Fruit fly (Drosophila melanogaster) S2 (cell line): ENCODE data around the gene Grx3.

Experiments
- CG8478 ChIP-seq: fragments of >200 bp; optimal IDR thresholded peaks from 2 replicates; lab custom pipeline; 2018
- CTCF ChIP-seq, 2 experiments: fragments of >200 bp; optimal IDR thresholded peaks; 2 replicates each; lab custom pipeline; 2018

Gene Grx3

dm6 chr2L:13366109-13366747 lies at the start of gene Grx3, which contains the start of gene Nnp-1:
Gene Grx3 (plus strand): TSS chr2L:13366447.
Gene Nnp-1 (minus strand): TSS chr2L:13366189.
- TF ChIP-seq CG8478 (lab: Kevin White, UChicago), result no peak
- no peak for TF ChIP-seq CTCF (optimal IDR thresholded peaks at IDR 0.05; lab: Kevin White, UChicago)

- TF ChIP-seq CG8478 (lab: Kevin White, UChicago) (no peak), CTCF (optimal IDR thresholded peaks at IDR 0.05; lab: Kevin White, UChicago) (peak; percentile 61 to 71)
Measured at dm6 chr2L:13325823-13326222, 40.4 kb upstream of the Grx3 start.

DNA sequence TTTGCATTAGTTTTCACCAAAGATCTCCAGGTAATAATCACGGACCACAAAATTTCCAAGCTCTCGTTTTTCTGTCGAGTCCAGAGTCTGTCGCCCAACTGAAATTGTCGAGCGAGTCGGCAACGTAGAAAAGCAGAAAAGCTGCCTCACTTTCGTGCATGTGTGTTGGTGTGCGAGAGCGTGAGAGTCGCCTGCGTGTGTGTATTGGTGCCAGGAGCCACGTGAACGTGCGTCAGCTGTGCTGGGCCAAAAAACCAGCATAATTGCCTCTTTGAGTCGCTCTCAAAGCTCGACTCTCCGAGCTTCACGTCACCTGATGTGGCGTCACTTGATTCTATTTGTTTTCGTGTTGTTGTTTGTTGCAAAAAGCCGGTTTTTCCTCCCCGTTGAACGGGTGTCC lies 35.2 kb upstream of the Grx3 start, which contains the start of gene hbt:
TSS of gene hbt (minus strand) at position 101 of the 400 bp plus-strand sequence.
- no peak for TF ChIP-seq CG8478 (lab: Kevin White, UChicago)
- TF ChIP-seq CTCF (optimal IDR thresholded peaks at IDR 0.05; lab: Kevin White, UChicago), result no peak

DNA sequence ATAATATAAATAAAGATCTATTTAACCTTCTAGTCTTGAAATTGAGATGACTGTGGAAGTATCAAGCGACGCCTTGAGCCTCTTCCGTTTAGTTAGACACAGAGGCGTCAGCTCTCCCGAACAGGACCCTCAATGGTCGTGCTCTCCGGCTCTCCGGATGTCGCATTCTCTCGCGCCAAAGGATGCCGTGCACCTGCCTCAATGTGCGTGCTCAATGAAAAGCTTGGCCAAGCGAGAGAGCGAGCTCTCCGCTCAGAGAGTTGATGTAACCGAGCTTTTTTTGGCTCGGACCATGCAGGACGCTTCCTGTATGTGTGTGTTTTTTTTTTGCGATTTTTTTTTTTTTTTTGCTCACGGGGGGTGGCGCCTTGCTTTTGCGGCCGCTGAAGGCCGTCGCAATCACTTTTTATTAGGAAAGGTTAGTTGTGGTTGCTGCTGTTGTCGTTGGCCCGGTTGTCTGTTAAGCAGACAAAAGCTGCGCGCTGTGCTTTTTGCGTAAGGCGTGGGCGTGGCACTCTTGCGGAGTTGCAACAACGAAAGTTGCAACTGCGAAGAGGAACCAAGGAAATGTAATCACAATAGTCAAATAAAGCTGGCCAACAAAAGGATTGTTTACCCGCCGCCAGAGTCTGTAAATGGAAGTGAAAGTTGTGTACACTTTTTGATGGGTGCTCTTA lies 34.2 kb upstream of the Grx3 start:
- TF ChIP-seq CG8478 (lab: Kevin White, UChicago) (no peak), CTCF (optimal IDR thresholded peaks at IDR 0.05; lab: Kevin White, UChicago) (no peak)

DNA sequence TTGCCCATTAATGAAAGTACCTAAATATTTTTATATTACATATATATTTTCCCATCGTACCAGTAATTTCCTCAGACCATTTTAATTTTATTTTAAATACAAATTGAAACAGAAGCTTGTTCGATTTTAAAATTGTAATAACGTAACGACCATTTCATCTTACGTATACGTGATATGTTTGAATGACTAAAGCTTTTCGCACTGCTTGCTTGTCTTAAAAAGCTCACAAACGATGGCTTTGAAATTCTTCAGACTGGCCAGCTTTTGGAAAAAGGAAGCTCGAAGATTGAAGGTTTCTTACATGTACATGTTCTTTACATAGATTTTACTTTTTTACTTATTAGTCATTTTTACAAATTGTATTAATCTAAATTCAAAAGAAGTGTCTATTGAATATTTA lies 33.5 kb upstream of the Grx3 start:
- TF ChIP-seq CG8478 (lab: Kevin White, UChicago) (no peak), CTCF (optimal IDR thresholded peaks at IDR 0.05; lab: Kevin White, UChicago) (no peak)

DNA sequence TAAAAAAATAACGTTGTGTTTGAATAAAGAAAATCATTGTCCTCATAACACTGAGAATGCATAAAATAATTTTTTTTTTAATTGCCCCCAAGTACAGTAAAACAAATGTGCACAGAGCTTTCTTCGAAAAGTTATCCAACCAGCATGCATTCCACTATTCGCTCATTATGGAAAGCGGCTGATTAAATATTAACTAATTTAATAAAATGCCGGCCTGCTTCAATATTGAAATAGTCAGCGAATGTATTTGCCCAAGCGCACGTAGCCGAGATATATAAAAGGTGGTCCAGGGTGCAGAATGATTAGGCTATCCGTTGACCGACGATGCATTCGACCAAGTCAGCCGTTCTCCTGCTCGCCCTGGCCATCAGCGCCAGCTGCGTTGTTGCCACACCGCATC lies 18.8 kb upstream of the Grx3 start, which contains the start of gene CG16826:
TSS of gene CG16826 (plus strand) at position 301 of the 400 bp plus-strand sequence.
- TF ChIP-seq CTCF (optimal IDR thresholded peaks at IDR 0.05; lab: Kevin White, UChicago) (no peak), CG8478 (lab: Kevin White, UChicago) (no peak)

DNA sequence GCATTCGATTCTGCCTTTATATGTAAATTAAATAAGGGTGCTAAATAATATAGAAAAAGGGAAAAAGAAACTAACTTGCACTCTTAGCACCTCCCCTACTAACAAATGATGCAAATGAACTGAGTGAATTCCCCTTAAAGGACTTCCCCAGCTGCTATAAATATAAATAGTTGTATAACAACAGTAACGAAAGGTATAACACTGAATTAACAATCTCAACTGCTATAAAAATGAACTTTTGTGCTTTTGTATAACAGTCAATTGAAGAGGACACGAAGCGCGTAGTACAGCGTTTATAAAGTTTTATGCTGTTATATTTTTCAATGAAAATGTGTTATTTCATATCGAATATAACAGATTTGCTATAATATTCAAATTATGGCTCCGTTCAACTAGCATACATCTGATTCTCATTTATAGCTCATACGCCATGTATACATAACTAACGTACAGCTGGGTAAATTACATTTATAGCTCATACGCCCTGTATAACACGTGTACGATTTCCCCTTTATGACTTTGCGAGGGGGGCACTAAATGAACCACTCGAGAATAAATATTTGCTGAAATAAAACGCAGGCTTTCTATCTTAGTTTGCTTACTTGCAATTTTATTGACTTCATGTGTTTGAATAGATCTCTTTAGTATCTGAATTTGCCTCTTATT lies 16.9 kb upstream of the Grx3 start:
- TF ChIP-seq CTCF (optimal IDR thresholded peaks at IDR 0.05; lab: Kevin White, UChicago) (no peak), CG8478 (lab: Kevin White, UChicago) (no peak)

DNA sequence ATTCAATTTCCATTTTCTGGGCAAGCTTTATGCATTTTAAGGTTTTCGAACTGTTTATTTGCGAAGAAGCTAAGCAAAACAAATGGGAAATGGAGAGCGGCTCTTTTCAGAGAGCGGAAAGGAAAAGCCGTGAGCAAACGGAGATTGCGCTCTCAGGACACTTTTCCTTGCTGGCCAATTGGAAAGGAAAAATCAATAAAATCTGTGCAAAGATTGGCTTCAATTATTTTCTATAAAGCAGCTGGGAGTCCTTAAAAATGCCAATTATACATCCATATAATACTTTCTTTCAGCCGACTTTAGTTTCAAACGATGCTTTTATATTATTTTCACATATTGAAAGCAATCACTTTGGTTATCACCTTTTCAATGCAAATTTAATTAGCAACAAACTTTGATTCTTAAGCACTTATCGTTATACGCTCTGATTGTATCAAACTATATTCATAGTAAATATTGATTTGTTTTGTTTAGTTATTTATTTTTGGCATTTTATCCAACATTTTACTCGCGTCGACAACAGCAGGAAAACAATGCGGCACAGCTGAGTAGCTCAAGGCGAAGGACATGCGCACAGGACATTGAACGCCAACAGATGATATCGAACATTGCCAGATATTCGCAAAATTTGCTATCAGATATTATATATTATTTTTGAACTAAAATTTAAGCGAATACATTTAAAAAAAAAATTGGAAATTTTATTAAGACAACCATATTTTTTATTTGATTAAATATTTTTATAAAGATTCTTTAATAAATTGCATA lies 11.5 kb upstream of the Grx3 start, which contains the start of gene CG9395:
TSS of gene CG9395 (minus strand) at position 494 of the 768 bp plus-strand sequence.
- no peak for TF ChIP-seq CG8478 (lab: Kevin White, UChicago)
- no peak for TF ChIP-seq CTCF (optimal IDR thresholded peaks at IDR 0.05; lab: Kevin White, UChicago)

DNA sequence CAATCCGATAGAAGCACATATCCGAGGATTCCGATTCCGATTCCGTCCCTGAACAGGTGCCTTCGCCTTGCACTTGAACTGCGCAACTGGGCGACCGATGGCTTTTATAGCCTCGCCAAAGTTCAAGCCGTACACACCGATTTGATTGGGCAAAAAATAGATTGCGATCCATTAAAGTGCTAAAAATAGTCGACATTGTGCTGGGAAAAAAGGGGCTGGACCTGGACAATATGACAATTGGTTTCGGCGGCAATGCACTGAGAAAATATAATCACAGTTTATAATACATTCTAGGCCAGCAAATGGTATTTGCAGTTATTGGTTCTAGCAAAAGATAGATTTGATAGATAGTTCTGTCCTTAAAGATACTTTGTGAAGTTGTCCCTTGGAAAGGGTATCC lies 4.8 kb upstream of the Grx3 start, which contains the start of gene CG9377:
TSS of gene CG9377 (minus strand) at position 101 of the 400 bp plus-strand sequence.
- TF ChIP-seq CTCF (optimal IDR thresholded peaks at IDR 0.05; lab: Kevin White, UChicago), result no peak
- no peak for TF ChIP-seq CG8478 (lab: Kevin White, UChicago)

DNA sequence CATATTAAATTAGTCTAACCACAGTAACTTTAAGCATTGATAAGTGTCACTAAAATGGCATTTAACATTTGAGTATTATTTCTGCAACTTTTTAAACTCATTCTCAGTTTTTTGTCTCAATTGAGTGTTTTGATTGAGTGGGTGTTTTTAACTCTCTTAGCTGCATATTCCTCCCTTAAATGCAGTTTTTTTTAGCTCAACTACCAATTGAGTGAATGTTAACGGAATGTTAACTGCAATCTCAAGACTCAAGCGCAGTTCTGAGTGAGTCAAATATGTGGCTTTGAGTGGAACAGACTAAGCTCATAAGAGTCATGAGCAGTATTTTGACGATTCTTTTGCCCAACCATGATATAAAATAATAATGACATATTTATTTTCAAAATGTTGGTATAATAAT lies 3.3 kb upstream of the Grx3 start:
- no peak for TF ChIP-seq CG8478 (lab: Kevin White, UChicago)
- TF ChIP-seq CTCF (optimal IDR thresholded peaks at IDR 0.05; lab: Kevin White, UChicago), result no peak

DNA sequence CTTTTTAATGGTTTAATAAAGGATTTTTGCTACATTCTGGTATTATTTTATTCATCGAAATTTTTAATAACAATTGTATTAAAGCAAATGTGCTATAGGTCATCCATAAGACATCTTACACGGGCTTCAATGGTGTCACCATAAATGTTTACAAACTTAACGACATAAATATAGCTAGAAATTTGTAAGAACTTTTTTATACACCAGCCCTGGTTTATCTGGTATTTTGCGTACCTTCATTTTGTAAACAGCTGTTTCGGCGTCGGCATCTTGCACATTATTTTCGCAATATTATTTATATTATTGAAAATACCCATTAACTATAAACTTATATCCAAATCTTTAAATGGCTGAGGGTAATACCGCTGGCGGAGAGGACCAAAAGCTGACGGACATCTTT lies 1.1 kb downstream of the Grx3 start, which contains the start of gene Tap42:
TSS of gene Tap42 (plus strand) at position 240 of the 400 bp plus-strand sequence.
- no peak for TF ChIP-seq CTCF (optimal IDR thresholded peaks at IDR 0.05; lab: Kevin White, UChicago)
- no peak for TF ChIP-seq CG8478 (lab: Kevin White, UChicago)

DNA sequence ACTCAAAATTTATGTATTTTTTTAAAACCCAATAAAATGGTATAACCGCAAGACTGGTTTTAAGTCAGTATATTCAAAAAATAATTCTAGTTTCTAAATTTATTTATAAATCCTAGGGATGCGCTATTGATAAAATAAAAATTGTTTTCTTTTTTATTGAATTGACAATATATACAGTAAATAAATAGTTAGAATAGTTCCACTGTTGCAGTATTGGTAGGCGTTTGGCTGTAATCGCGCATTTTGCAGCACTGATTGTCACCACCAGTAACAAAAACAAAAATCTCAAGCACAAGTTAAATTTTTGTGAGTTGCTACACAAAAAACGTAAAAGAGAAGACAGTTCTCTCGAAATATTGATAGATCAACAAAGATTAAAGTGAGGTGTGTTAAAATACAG lies 2.7 kb downstream of the Grx3 start, which contains the start of gene CG31855:
TSS of gene CG31855 (plus strand) at position 265 of the 400 bp plus-strand sequence.
- TF ChIP-seq CTCF (optimal IDR thresholded peaks at IDR 0.05; lab: Kevin White, UChicago) (no peak), CG8478 (lab: Kevin White, UChicago) (no peak)

dm6 chr2L:13370762-13371161 lies 4.5 kb downstream of the Grx3 start, which contains the start of gene ND-B22:
Gene ND-B22 (minus strand): TSS chr2L:13371110.
- TF ChIP-seq CTCF (optimal IDR thresholded peaks at IDR 0.05; lab: Kevin White, UChicago) (no peak), CG8478 (lab: Kevin White, UChicago) (no peak)
